Fruit fly (Drosophila melanogaster): ENCODE data around the gene cal1.

The cal1 gene

dm6 chr3R:17059100-17059810 is 28.8 kb upstream of the cal1 start (continued):
- TF ChIP-seq Hr39 (optimal IDR thresholded peaks at IDR 0.05) (no peak), pnt (GFP tag; optimal IDR thresholded peaks at IDR 0.05) (peak; percentile 10), CG12155 (GFP tag; optimal IDR thresholded peaks at IDR 0.05) (no peak), hth (optimal IDR thresholded peaks at IDR 0.05) (no peak), CG3838 (GFP tag; optimal IDR thresholded peaks at IDR 0.05) (no peak), CG4404 (GFP tag; IDR thresholded peaks at IDR 0.05) (no peak), NC2β (GFP tag; optimal IDR thresholded peaks at IDR 0.05) (no peak), Xrp1 (GFP tag; IDR thresholded peaks at IDR 0.05) (0 out of 2 replicates have a peak, but pooled peaks have one; percentile 20), CG17186 (GFP tag; optimal IDR thresholded peaks at IDR 0.05) (no peak), sisA (GFP tag; IDR thresholded peaks at IDR 0.05) (no peak), esg (GFP tag; conservative IDR thresholded peaks at IDR 0.05) (no peak), schlank (tag; optimal IDR thresholded peaks at IDR 0.05) (no peak), ato (GFP tag; IDR thresholded peaks at IDR 0.05; ENCODE audit: partially characterized antibody) (no peak), Ravus (GFP tag; IDR thresholded peaks at IDR 0.05) (no peak), CG1024 (GFP tag; IDR thresholded peaks at IDR 0.05) (no peak), vfl (GFP tag; optimal IDR thresholded peaks at IDR 0.05) (no peak), Ada2b (GFP tag; IDR thresholded peaks at IDR 0.05) (0 out of 2 replicates have a peak, but pooled peaks have one; percentile 6), CG31441 (GFP tag; IDR thresholded peaks at IDR 0.05) (no peak), insv (GFP tag; optimal IDR thresholded peaks at IDR 0.05) (no peak), unpg (GFP tag; optimal IDR thresholded peaks at IDR 0.05) (no peak), CG6272 (GFP tag; IDR thresholded peaks at IDR 0.05) (no peak), nerfin-1 (tag; optimal IDR thresholded peaks at IDR 0.05) (no peak), CG11085 (GFP tag; IDR thresholded peaks at IDR 0.05) (no peak), Oli (tag; optimal IDR thresholded peaks at IDR 0.05) (peak; percentile 35), CG3995 (GFP tag; optimal IDR thresholded peaks at IDR 0.05) (no peak), HmgZ (tag; optimal IDR thresholded peaks at IDR 0.05) (no peak), odd (GFP tag; optimal IDR thresholded peaks at IDR 0.05) (no peak), cad (GFP tag; optimal IDR thresholded peaks at IDR 0.05) (no peak), CG7745 (tag; optimal IDR thresholded peaks at IDR 0.05) (no peak), bbx (GFP tag; IDR thresholded peaks at IDR 0.05; ENCODE audit: partially characterized antibody) (no peak), CTCF (GFP tag; optimal IDR thresholded peaks at IDR 0.05) (no peak), ewg (GFP tag; optimal IDR thresholded peaks at IDR 0.05) (peak; percentile 46), Dp (GFP tag; optimal IDR thresholded peaks at IDR 0.05) (no peak), sr (GFP tag; IDR thresholded peaks at IDR 0.05) (no peak), nmo (GFP tag; optimal IDR thresholded peaks at IDR 0.05) (peak; percentile 52), CG9437 (GFP tag; optimal IDR thresholded peaks at IDR 0.05) (peak; percentile 13), gem (tag; optimal IDR thresholded peaks at IDR 0.05) (peak; percentile 62), BtbVII (GFP tag; optimal IDR thresholded peaks at IDR 0.05) (no peak), lab (GFP tag; optimal IDR thresholded peaks at IDR 0.05) (no peak), CG2116 (GFP tag; optimal IDR thresholded peaks at IDR 0.05) (no peak), CG34376 (GFP tag; optimal IDR thresholded peaks at IDR 0.05) (no peak), CG3407 (GFP tag; optimal IDR thresholded peaks at IDR 0.05) (no peak), trem (tag; optimal IDR thresholded peaks at IDR 0.05) (peak; percentile 20), CG11560 (tag; IDR thresholded peaks at IDR 0.05) (no peak), CG12942 (GFP tag; optimal IDR thresholded peaks at IDR 0.05) (no peak), dati (GFP tag; IDR thresholded peaks at IDR 0.05) (no peak), Ssrp (tag; optimal IDR thresholded peaks at IDR 0.05) (peak; percentile 45), CG6654 (GFP tag; optimal IDR thresholded peaks at IDR 0.05) (peak; percentile 31), ranshi (GFP tag; IDR thresholded peaks at IDR 0.05) (no peak), CG15514 (GFP tag; optimal IDR thresholded peaks at IDR 0.05) (no peak), Elba2 (GFP tag; optimal IDR thresholded peaks at IDR 0.05) (no peak), ind (GFP tag; optimal IDR thresholded peaks at IDR 0.05) (peak; percentile 5)

Measured in whole organism, embryonic.